Fruit fly (Drosophila melanogaster) ovary, adult (tissue): Measurements from ENCODE around the gene CG34260.

Experiments
- CG17801 ChIP-seq: fragments of 200-800 bp; optimal IDR thresholded peaks from 2 replicates; lab custom pipeline; 2019; ENCODE audit warnings: missing biosample characterization, mild to moderate bottlenecking, missing genetic modification characterization, moderate library complexity; ENCODE audit not compliant: partially characterized antibody

The CG34260 gene

dm6 chr3L:20713800-20714199 lies at the start of gene CG34260:
CG34260 (plus strand) TSS chr3L:20714100.
- no peak for TF ChIP-seq CG17801 (GFP tag; lab: Kevin White, UChicago)

- TF ChIP-seq CG17801 (GFP tag; lab: Kevin White, UChicago): no peak
Measured at dm6 chr3L:20667408-20667807, 46.5 kb upstream of the CG34260 start.

dm6 chr3L:20671659-20672058 lies 42.2 kb upstream of the CG34260 start:
- no peak for TF ChIP-seq CG17801 (GFP tag; lab: Kevin White, UChicago)

- no peak for TF ChIP-seq CG17801 (GFP tag; lab: Kevin White, UChicago)
Measured at dm6 chr3L:20672364-20672763, 41.5 kb upstream of the CG34260 start.

- TF ChIP-seq CG17801 (GFP tag; lab: Kevin White, UChicago): no peak
Measured at dm6 chr3L:20673870-20674269, 40.0 kb upstream of the CG34260 start.

dm6 chr3L:20676468-20676867 lies 37.4 kb upstream of the CG34260 start:
- no peak for TF ChIP-seq CG17801 (GFP tag; lab: Kevin White, UChicago)

- no peak for TF ChIP-seq CG17801 (GFP tag; lab: Kevin White, UChicago)
Measured at dm6 chr3L:20685079-20685478, 28.8 kb upstream of the CG34260 start.

dm6 chr3L:20687134-20687787 lies 26.6 kb upstream of the CG34260 start:
- no peak for TF ChIP-seq CG17801 (GFP tag; lab: Kevin White, UChicago)

dm6 chr3L:20688194-20688785 lies 25.6 kb upstream of the CG34260 start:
- TF ChIP-seq CG17801 (GFP tag; lab: Kevin White, UChicago): no peak

dm6 chr3L:20690074-20690473 lies 23.8 kb upstream of the CG34260 start:
- TF ChIP-seq CG17801 (GFP tag; lab: Kevin White, UChicago): no peak

dm6 chr3L:20690857-20691645 lies 22.8 kb upstream of the CG34260 start:
- TF ChIP-seq CG17801 (GFP tag; lab: Kevin White, UChicago): no peak

dm6 chr3L:20692516-20692915 lies 21.4 kb upstream of the CG34260 start:
- no peak for TF ChIP-seq CG17801 (GFP tag; lab: Kevin White, UChicago)

- no peak for TF ChIP-seq CG17801 (GFP tag; lab: Kevin White, UChicago)
Measured at dm6 chr3L:20694584-20694983, 19.3 kb upstream of the CG34260 start.

- no peak for TF ChIP-seq CG17801 (GFP tag; lab: Kevin White, UChicago)
Measured at dm6 chr3L:20695328-20695822, 18.5 kb upstream of the CG34260 start, which contains the start of gene kni. kni (minus strand) TSS chr3L:20695378.

dm6 chr3L:20696494-20696893 lies 17.4 kb upstream of the CG34260 start:
- no peak for TF ChIP-seq CG17801 (GFP tag; lab: Kevin White, UChicago)
